Fruit fly (Drosophila melanogaster) whole organism, embryonic: ENCODE measurements around the gene Dus1.

Experiments
- BEAF-32 ChIP-seq: fragments of 200-800 bp; sonication (Bioruptor generic); optimal IDR thresholded peaks from 3 replicates; lab custom pipeline; 2017; ENCODE audit warnings: missing biosample characterization, missing genetic modification characterization, mild to moderate bottlenecking, moderate library complexity, missing genetic modification reagents
- CG13624 ChIP-seq: fragments of 200-800 bp; sonication (Bioruptor generic); optimal IDR thresholded peaks from 2 replicates; lab custom pipeline; 2016; ENCODE audit warnings: missing biosample characterization, missing genetic modification characterization
- GATAe ChIP-seq: fragments of 200-800 bp; sonication (Bioruptor generic); conservative IDR thresholded peaks from 2 replicates; pipeline ENCODE4 v1.3.6; 2022; ENCODE audit warnings: missing biosample characterization, missing genetic modification characterization
- Hr3 ChIP-seq: fragments of 200-800 bp; sonication (Bioruptor generic); optimal IDR thresholded peaks from 3 replicates; lab custom pipeline; 2016; ENCODE audit warnings: missing biosample characterization, missing genetic modification characterization
- amos ChIP-seq: fragments of 200-800 bp; sonication (Bioruptor generic); IDR thresholded peaks from 2 replicates; pipeline ENCODE4 v1.3.6; 2022; ENCODE audit warnings: missing biosample characterization, missing genetic modification characterization; ENCODE audit not compliant: partially characterized antibody
- disco-r ChIP-seq: fragments of 200-800 bp; sonication (Bioruptor generic); optimal IDR thresholded peaks from 2 replicates; lab custom pipeline; 2016; ENCODE audit warnings: missing biosample characterization, missing genetic modification characterization
- lilli ChIP-seq: fragments of 200-800 bp; sonication (Bioruptor generic); optimal IDR thresholded peaks from 3 replicates; lab custom pipeline; 2016; ENCODE audit warnings: missing biosample characterization, missing genetic modification characterization
- rib ChIP-seq: fragments of 200-800 bp; sonication (Bioruptor generic); IDR thresholded peaks from 2 replicates; pipeline ENCODE4 v1.3.6; 2022; ENCODE audit warnings: missing biosample characterization, missing genetic modification characterization
- run ChIP-seq: fragments of 200-800 bp; sonication (Bioruptor generic); optimal IDR thresholded peaks from 3 replicates; lab custom pipeline; 2018; ENCODE audit warnings: missing biosample characterization, mild to moderate bottlenecking, missing genetic modification characterization
- vfl ChIP-seq: fragments of 200-800 bp; sonication (Bioruptor generic); optimal IDR thresholded peaks from 2 replicates; lab custom pipeline; 2016; ENCODE audit warnings: missing biosample characterization, missing genetic modification characterization

The Dus1 gene

DNA sequence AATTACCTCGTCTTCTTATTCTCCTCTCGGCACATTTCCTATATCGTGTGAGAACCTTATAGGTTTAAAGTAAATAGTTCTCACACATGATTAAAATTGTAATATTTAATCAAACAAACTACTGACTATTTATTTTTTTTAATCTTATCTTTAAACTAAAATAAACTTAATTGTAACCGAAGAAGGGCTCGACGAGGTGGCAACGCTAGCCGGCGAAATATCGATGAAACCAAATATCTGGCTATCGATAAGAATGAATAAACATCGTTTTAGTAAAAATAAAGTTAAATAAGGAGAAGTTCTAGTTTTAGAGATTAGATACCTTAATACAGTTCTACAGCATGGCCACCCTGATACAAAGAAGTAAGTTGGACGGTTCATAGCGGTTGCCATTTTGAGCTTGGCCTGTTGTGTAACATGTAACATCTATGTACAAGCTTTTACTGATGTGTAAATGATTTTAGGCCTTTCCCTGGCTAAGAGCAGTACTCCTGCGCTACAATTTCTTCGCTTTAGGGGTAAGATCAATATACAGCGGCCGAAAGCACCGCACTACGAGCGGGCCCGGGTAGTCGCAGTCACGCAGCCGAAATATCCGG, 67.9 kb downstream of the Dus1 start, which contains the start of gene mRpL10 (continued):
- TF ChIP-seq lilli (GFP tag; lab: Kevin White, UChicago) (peak; percentile 55), disco-r (no peak), vfl (GFP tag; lab: Kevin White, UChicago) (peak; percentile 28), CG13624 (GFP tag; lab: Kevin White, UChicago) (no peak), Hr3 (peak; percentile 28), GATAe (GFP tag; lab: Robert Waterston, UW) (no peak; the same call in 1 of the 2 replicates), BEAF-32 (GFP tag; lab: Kevin White, UChicago) (peak; percentile 90), amos (GFP tag; lab: Robert Waterston, UW) (peak; percentile 94), rib (no peak), run (tag; lab: Kevin White, UChicago) (no peak)
